Fruit fly (Drosophila melanogaster) whole organism, embryonic: ENCODE measurements around the gene CG12289.
A peak's percentile ranks its signal among the peaks of the same experiment; 100 is the strongest.

Experiments
- Atf-2 ChIP-seq: fragments of 200-800 bp; sonication (Bioruptor generic); optimal IDR thresholded peaks from 2 replicates; lab custom pipeline; 2016; ENCODE audit warnings: missing biosample characterization, missing genetic modification characterization
- CG10147 ChIP-seq: fragments of 200-800 bp; sonication (Bioruptor generic); optimal IDR thresholded peaks from 2 replicates; lab custom pipeline; 2019; ENCODE audit warnings: missing biosample characterization, mild to moderate bottlenecking, missing genetic modification characterization, moderate library complexity
- CG10209 ChIP-seq: fragments of 200-800 bp; sonication (Bioruptor generic); optimal IDR thresholded peaks from 3 replicates; lab custom pipeline; 2017; ENCODE audit warnings: missing biosample characterization, mild to moderate bottlenecking, missing genetic modification characterization, missing genetic modification reagents
- CG1024 ChIP-seq: fragments of 200-800 bp; sonication (Bioruptor generic); IDR thresholded peaks from 2 replicates; pipeline ENCODE4 v1.3.6; 2022; ENCODE audit warnings: missing biosample characterization, missing genetic modification characterization
- CG10267 ChIP-seq: fragments of 200-800 bp; sonication (Bioruptor generic); optimal IDR thresholded peaks from 2 replicates; lab custom pipeline; 2018; ENCODE audit warnings: missing biosample characterization, mild to moderate bottlenecking, missing genetic modification characterization, moderate library complexity
- CG12744 ChIP-seq: fragments of 200-800 bp; sonication (Bioruptor generic); optimal IDR thresholded peaks from 2 replicates; lab custom pipeline; 2016; ENCODE audit warnings: missing biosample characterization, missing genetic modification characterization
- CG13296 ChIP-seq: fragments of 200-800 bp; sonication (Bioruptor generic); optimal IDR thresholded peaks from 3 replicates; lab custom pipeline; 2018; ENCODE audit warnings: missing biosample characterization, mild to moderate bottlenecking, missing genetic modification characterization
- CG13775 ChIP-seq: fragments of 200-800 bp; sonication (Bioruptor generic); optimal IDR thresholded peaks from 3 replicates; lab custom pipeline; 2017; ENCODE audit warnings: missing biosample characterization, mild to moderate bottlenecking, missing genetic modification characterization
- CG13894 ChIP-seq: fragments of 200-800 bp; sonication (Bioruptor generic); optimal IDR thresholded peaks from 3 replicates; lab custom pipeline; 2018; ENCODE audit warnings: missing biosample characterization, mild to moderate bottlenecking, missing genetic modification characterization, moderate library complexity
- CG14050 ChIP-seq: fragments of 200-800 bp; sonication (Bioruptor generic); IDR thresholded peaks from 3 replicates; pipeline ENCODE4 v1.3.6; 2022; ENCODE audit warnings: missing biosample characterization, missing genetic modification characterization
- CG14441 ChIP-seq: fragments of 200-800 bp; sonication (Bioruptor generic); IDR thresholded peaks from 2 replicates; pipeline ENCODE4 v1.3.6; 2022; ENCODE audit warnings: missing biosample characterization, missing genetic modification characterization
- CG14860 ChIP-seq: fragments of 200-800 bp; sonication (Bioruptor generic); IDR thresholded peaks from 3 replicates; pipeline ENCODE4 v1.3.6; 2022; ENCODE audit warnings: missing biosample characterization, missing genetic modification characterization; ENCODE audit not compliant: partially characterized antibody
- CG15514 ChIP-seq: fragments of 200-800 bp; sonication (Bioruptor generic); optimal IDR thresholded peaks from 3 replicates; lab custom pipeline; 2017; ENCODE audit warnings: missing biosample characterization, missing genetic modification characterization, mild to moderate bottlenecking, moderate library complexity, missing genetic modification reagents
- CG16813 ChIP-seq: fragments of 200-800 bp; sonication (Bioruptor generic); IDR thresholded peaks from 3 replicates; pipeline ENCODE4 v1.3.6; 2022; ENCODE audit warnings: missing biosample characterization, missing genetic modification characterization; ENCODE audit not compliant: partially characterized antibody
- CG17612 ChIP-seq: fragments of 200-800 bp; sonication (Bioruptor generic); IDR thresholded peaks from 2 replicates; pipeline ENCODE4 v1.3.6; 2022; ENCODE audit warnings: missing biosample characterization, missing genetic modification characterization
- CG2678 ChIP-seq: fragments of 200-800 bp; sonication (Bioruptor generic); optimal IDR thresholded peaks from 3 replicates; lab custom pipeline; 2019; ENCODE audit warnings: missing biosample characterization, mild to moderate bottlenecking, missing genetic modification characterization, moderate library complexity
- CG42726 ChIP-seq: fragments of 200-800 bp; sonication (Bioruptor generic); IDR thresholded peaks from 2 replicates; pipeline ENCODE4 v1.3.6; 2022; ENCODE audit warnings: missing biosample characterization, missing genetic modification characterization; ENCODE audit not compliant: partially characterized antibody
- CG4730 ChIP-seq: fragments of 200-800 bp; sonication (Bioruptor generic); IDR thresholded peaks from 2 replicates; pipeline ENCODE4 v1.3.6; 2022; ENCODE audit warnings: missing biosample characterization, missing genetic modification characterization
- CG8765 ChIP-seq: fragments of 200-800 bp; sonication (Bioruptor generic); IDR thresholded peaks from 2 replicates; pipeline ENCODE4 v1.3.6; 2022; ENCODE audit warnings: missing biosample characterization, missing genetic modification characterization
- Chrac-16 ChIP-seq: fragments of 200-800 bp; sonication (Bioruptor generic); optimal IDR thresholded peaks from 3 replicates; lab custom pipeline; 2016; ENCODE audit warnings: missing biosample characterization, missing genetic modification characterization
- CkIIα-i1 ChIP-seq: fragments of 200-800 bp; sonication (Bioruptor generic); IDR thresholded peaks from 2 replicates; pipeline ENCODE4 v1.3.6; 2022; ENCODE audit warnings: missing biosample characterization, missing genetic modification characterization
- CoRest ChIP-seq: fragments of 200-800 bp; sonication (Bioruptor generic); optimal IDR thresholded peaks from 3 replicates; lab custom pipeline; 2018; ENCODE audit warnings: missing biosample characterization, mild to moderate bottlenecking, missing genetic modification characterization, moderate library complexity
- ERR ChIP-seq: fragments of 200-800 bp; sonication (Bioruptor generic); optimal IDR thresholded peaks from 2 replicates; lab custom pipeline; 2016; ENCODE audit warnings: missing biosample characterization, missing genetic modification characterization
- H15 ChIP-seq: fragments of 200-800 bp; sonication (Bioruptor generic); IDR thresholded peaks from 3 replicates; pipeline ENCODE4 v1.3.6; 2022; ENCODE audit warnings: missing biosample characterization, missing genetic modification characterization
- H2.0 ChIP-seq: fragments of 200-800 bp; sonication (Bioruptor generic); IDR thresholded peaks from 2 replicates; pipeline ENCODE4 v1.3.6; 2022; ENCODE audit warnings: missing biosample characterization, missing genetic modification characterization
- Hey ChIP-seq: fragments of 200-800 bp; sonication (Bioruptor generic); optimal IDR thresholded peaks from 3 replicates; lab custom pipeline; 2018; ENCODE audit warnings: missing biosample characterization, mild to moderate bottlenecking, missing genetic modification characterization
- MBD-R2 ChIP-seq: fragments of 200-800 bp; sonication (Bioruptor generic); IDR thresholded peaks from 2 replicates; pipeline ENCODE4 v1.3.6; 2022; ENCODE audit warnings: missing biosample characterization, missing genetic modification characterization
- Mes4 ChIP-seq: fragments of 200-800 bp; sonication (Bioruptor generic); optimal IDR thresholded peaks from 2 replicates; lab custom pipeline; 2016; ENCODE audit warnings: missing biosample characterization, missing genetic modification characterization
- Mrtf ChIP-seq: fragments of 200-800 bp; sonication (Bioruptor generic); IDR thresholded peaks from 3 replicates; pipeline ENCODE4 v1.3.6; 2022; ENCODE audit warnings: missing biosample characterization, missing genetic modification characterization
- Xbp1 ChIP-seq: fragments of 200-800 bp; sonication (Bioruptor generic); optimal IDR thresholded peaks from 3 replicates; lab custom pipeline; 2016; ENCODE audit warnings: missing biosample characterization, mild to moderate bottlenecking, missing genetic modification characterization
- ac ChIP-seq: fragments of 200-800 bp; sonication (Bioruptor generic); optimal IDR thresholded peaks from 3 replicates; lab custom pipeline; 2017; ENCODE audit warnings: missing biosample characterization, mild to moderate bottlenecking, missing genetic modification characterization
- bigmax ChIP-seq: fragments of 200-800 bp; sonication (Bioruptor generic); optimal IDR thresholded peaks from 2 replicates; lab custom pipeline; 2018; ENCODE audit warnings: missing biosample characterization, mild to moderate bottlenecking, missing genetic modification characterization
- fd3F ChIP-seq: fragments of 200-800 bp; sonication (Bioruptor generic); optimal IDR thresholded peaks from 2 replicates; lab custom pipeline; 2018; ENCODE audit warnings: missing biosample characterization, mild to moderate bottlenecking, missing genetic modification characterization, moderate library complexity
- fd96Cb ChIP-seq: fragments of 200-800 bp; sonication (Bioruptor generic); optimal IDR thresholded peaks from 2 replicates; lab custom pipeline; 2018; ENCODE audit warnings: missing biosample characterization, mild to moderate bottlenecking, missing genetic modification characterization, moderate library complexity
- gcm2 ChIP-seq: fragments of 200-800 bp; sonication (Bioruptor generic); optimal IDR thresholded peaks from 2 replicates; lab custom pipeline; 2016; ENCODE audit warnings: missing biosample characterization, missing genetic modification characterization
- gfzf ChIP-seq: fragments of 200-800 bp; sonication (Bioruptor generic); optimal IDR thresholded peaks from 2 replicates; lab custom pipeline; 2016; ENCODE audit warnings: missing biosample characterization, mild to moderate bottlenecking, missing genetic modification characterization, moderate library complexity
- gsb-n ChIP-seq: fragments of 200-800 bp; sonication (Bioruptor generic); optimal IDR thresholded peaks from 3 replicates; lab custom pipeline; 2018; ENCODE audit warnings: missing biosample characterization, mild to moderate bottlenecking, missing genetic modification characterization
- jigr1 ChIP-seq: fragments of 200-800 bp; sonication (Bioruptor generic); IDR thresholded peaks from 3 replicates; pipeline ENCODE4 v1.3.6; 2022; ENCODE audit warnings: missing biosample characterization, missing genetic modification characterization
- kah ChIP-seq: fragments of 200-800 bp; sonication (Bioruptor generic); optimal IDR thresholded peaks from 2 replicates; lab custom pipeline; 2018; ENCODE audit warnings: missing biosample characterization, mild to moderate bottlenecking, missing genetic modification characterization
- lmd ChIP-seq: fragments of 200-800 bp; sonication (Bioruptor generic); IDR thresholded peaks from 2 replicates; pipeline ENCODE4 v1.3.6; 2022; ENCODE audit warnings: missing biosample characterization, missing genetic modification characterization
- lola ChIP-seq, 3 experiments: fragments of >200 bp in 2 of 3; fragments of 200-800 bp in 1 of 3; sonication (Bioruptor generic) in 1 of 3; optimal IDR thresholded peaks; 2 replicates each; lab custom pipeline; 2017 to 2019; ENCODE audit warnings: missing biosample characterization in 3 of 3, missing genetic modification characterization in 3 of 3, mild to moderate bottlenecking in 1 of 3, moderate library complexity in 1 of 3
- maf-S ChIP-seq: fragments of 200-800 bp; sonication (Bioruptor generic); optimal IDR thresholded peaks from 2 replicates; lab custom pipeline; 2016; ENCODE audit warnings: missing biosample characterization, missing genetic modification characterization
- nerfin-1 ChIP-seq: fragments of 200-800 bp; sonication (Bioruptor generic); optimal IDR thresholded peaks from 3 replicates; lab custom pipeline; 2019; ENCODE audit warnings: missing biosample characterization, mild to moderate bottlenecking, missing genetic modification characterization, moderate library complexity
- nom ChIP-seq: fragments of 200-800 bp; sonication (Bioruptor generic); optimal IDR thresholded peaks from 2 replicates; lab custom pipeline; 2017; ENCODE audit warnings: missing biosample characterization, missing genetic modification characterization, mild to moderate bottlenecking, moderate library complexity, missing genetic modification reagents
- oc ChIP-seq: fragments of 200-800 bp; sonication (Bioruptor generic); optimal IDR thresholded peaks from 2 replicates; lab custom pipeline; 2018; ENCODE audit warnings: missing biosample characterization, mild to moderate bottlenecking, missing genetic modification characterization, moderate library complexity
- onecut ChIP-seq: fragments of 200-800 bp; sonication (Bioruptor generic); IDR thresholded peaks from 2 replicates; pipeline ENCODE4 v1.3.6; 2022; ENCODE audit warnings: missing biosample characterization, missing genetic modification characterization
- pum ChIP-seq: fragments of 200-800 bp; sonication (Bioruptor generic); optimal IDR thresholded peaks from 2 replicates; lab custom pipeline; 2016; ENCODE audit warnings: missing biosample characterization, missing genetic modification characterization
- seq ChIP-seq: fragments of 200-800 bp; sonication (Bioruptor generic); IDR thresholded peaks from 2 replicates; pipeline ENCODE4 v1.3.6; 2022; ENCODE audit warnings: missing biosample characterization, missing genetic modification characterization
- slou ChIP-seq: fragments of 200-800 bp; sonication (Bioruptor generic); optimal IDR thresholded peaks from 3 replicates; lab custom pipeline; 2016; ENCODE audit warnings: missing biosample characterization, missing genetic modification characterization
- zfh2 ChIP-seq: fragments of 200-800 bp; sonication (Bioruptor generic); optimal IDR thresholded peaks from 2 replicates; lab custom pipeline; 2016; ENCODE audit warnings: missing biosample characterization, missing genetic modification characterization

Gene CG12289

DNA sequence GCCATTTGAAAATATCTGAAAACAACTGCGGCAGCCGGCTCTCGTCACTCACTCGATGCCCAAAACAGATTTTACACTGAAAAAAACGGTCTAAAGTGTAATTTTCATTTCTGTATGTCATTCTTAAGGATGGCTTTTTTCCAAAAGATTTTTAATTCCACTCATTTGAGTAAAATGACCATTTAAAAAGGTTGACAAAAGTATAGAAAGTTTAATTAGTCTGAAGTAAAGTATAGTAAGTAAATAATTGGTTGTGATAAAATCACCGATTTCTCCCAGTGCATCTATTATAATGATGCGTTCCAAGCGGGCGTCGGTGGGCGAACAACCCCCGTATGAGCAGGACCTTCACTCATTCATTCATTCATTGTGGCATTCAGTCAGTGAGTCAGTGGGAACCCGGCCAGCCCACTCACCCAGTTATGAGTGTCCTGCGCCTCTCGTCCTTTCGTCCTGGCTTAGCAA lies 35.9 kb downstream of the CG12289 start (continued):
- TF ChIP-seq CG17612 (GFP tag; lab: Robert Waterston, UW) = peak; percentile 26; the same call in 1 of the 2 replicates
- no peak for TF ChIP-seq gcm2 (GFP tag; lab: Kevin White, UChicago)
- peak; percentile 52 for TF ChIP-seq ac (GFP tag; lab: Kevin White, UChicago)
- TF ChIP-seq Chrac-16 (GFP tag; lab: Kevin White, UChicago) = peak; percentile 55
- no peak for TF ChIP-seq fd3F
- peak; percentile 69 for TF ChIP-seq seq
- peak; percentile 32; the same call in 1 of the 2 replicates for TF ChIP-seq MBD-R2 (GFP tag; lab: Robert Waterston, UW)
- peak; percentile 25 for TF ChIP-seq CG10147 (GFP tag; lab: Kevin White, UChicago)
- TF ChIP-seq CG14050 (GFP tag; lab: Robert Waterston, UW) = peak; percentile 65; the same call in 2 of the 3 replicates
- no peak for TF ChIP-seq CG13894 (tag; lab: Kevin White, UChicago)
- TF ChIP-seq gsb-n (tag; lab: Kevin White, UChicago) = peak; percentile 68
- peak; percentile 30 for TF ChIP-seq CG15514 (GFP tag; lab: Kevin White, UChicago)
- TF ChIP-seq nom (GFP tag; lab: Kevin White, UChicago) = no peak
- peak; percentile 69 for TF ChIP-seq maf-S
- TF ChIP-seq CG14860 (GFP tag; lab: Robert Waterston, UW) = no peak
- peak; percentile 38; the same call in 1 of the 3 replicates for TF ChIP-seq jigr1 (GFP tag; lab: Robert Waterston, UW)
- TF ChIP-seq lmd (GFP tag; lab: Robert Waterston, UW) = peak; percentile 83
- peak; percentile 88 for TF ChIP-seq CG2678 (tag; lab: Kevin White, UChicago)
- TF ChIP-seq Mrtf (GFP tag; lab: Robert Waterston, UW) = peak; percentile 64; the same call in 1 of the 3 replicates
- no peak for TF ChIP-seq slou
- TF ChIP-seq kah (GFP tag; lab: Kevin White, UChicago) = peak; percentile 32
- peak; percentile 75 for TF ChIP-seq CG8765 (GFP tag; lab: Robert Waterston, UW)
- TF ChIP-seq bigmax (GFP tag; lab: Kevin White, UChicago) = no peak
- TF ChIP-seq zfh2 (GFP tag; lab: Kevin White, UChicago) = no peak
- TF ChIP-seq onecut = peak; percentile 81
- peak; percentile 63 for TF ChIP-seq pum (GFP tag; lab: Kevin White, UChicago)
- TF ChIP-seq CG13296 = peak; percentile 43
- peak; percentile 76 for TF ChIP-seq CoRest (tag; lab: Kevin White, UChicago)
- TF ChIP-seq lola (GFP tag; optimal IDR thresholded peaks at IDR 0.05; lab: Kevin White, UChicago) = peak in 1 of 3 experiments; percentile 85
- TF ChIP-seq H15 (GFP tag; lab: Robert Waterston, UW) = peak; percentile 76
- TF ChIP-seq CG4730 = peak; percentile 61; the same call in 1 of the 2 replicates

dm6 chr3L:11421905-11422304 lies 36.4 kb downstream of the CG12289 start:
- no peak for TF ChIP-seq CG10209 (GFP tag; lab: Kevin White, UChicago)
- no peak for TF ChIP-seq CG16813 (GFP tag; lab: Robert Waterston, UW)
- no peak for TF ChIP-seq Atf-2 (GFP tag; lab: Kevin White, UChicago)
- no peak for TF ChIP-seq Xbp1 (GFP tag; lab: Kevin White, UChicago)
- no peak for TF ChIP-seq ERR
- TF ChIP-seq CG14441 (GFP tag; lab: Robert Waterston, UW) = no peak
- no peak for TF ChIP-seq CG12744 (GFP tag; lab: Kevin White, UChicago)
- TF ChIP-seq H2.0 (GFP tag; lab: Robert Waterston, UW) = no peak
- TF ChIP-seq fd96Cb (tag; lab: Kevin White, UChicago) = no peak
- no peak for TF ChIP-seq CG10267 (tag; lab: Kevin White, UChicago)
- TF ChIP-seq nerfin-1 (tag; lab: Kevin White, UChicago) = peak; percentile 32
- no peak for TF ChIP-seq CG13775 (GFP tag; lab: Kevin White, UChicago)
- no peak for TF ChIP-seq Mes4 (GFP tag; lab: Kevin White, UChicago)
- TF ChIP-seq Hey = peak; percentile 97
- TF ChIP-seq CkIIα-i1 = no peak
- peak; percentile 69 for TF ChIP-seq oc (tag; lab: Kevin White, UChicago)
- no peak for TF ChIP-seq CG1024 (GFP tag; lab: Robert Waterston, UW)
- peak; percentile 49; the same call in 1 of the 2 replicates for TF ChIP-seq CG42726 (GFP tag; lab: Robert Waterston, UW)
- no peak for TF ChIP-seq Mrtf (GFP tag; lab: Robert Waterston, UW)
- TF ChIP-seq gfzf (GFP tag; lab: Kevin White, UChicago) = no peak
- no peak for TF ChIP-seq nom (GFP tag; lab: Kevin White, UChicago)
